Fruit fly (Drosophila melanogaster) whole organism, embryonic: ENCODE results near the gene CG11560.

Source experiments
- Ada2b ChIP-seq: fragments of 200-800 bp; sonication (Bioruptor generic); IDR thresholded peaks from 2 replicates; pipeline ENCODE4 v1.3.6; 2022; ENCODE audit warnings: missing biosample characterization, missing genetic modification characterization
- Aef1 ChIP-seq: fragments of 200-800 bp; sonication (Bioruptor generic); IDR thresholded peaks from 3 replicates; pipeline ENCODE4 v1.3.6; 2022; ENCODE audit warnings: missing biosample characterization, missing genetic modification characterization
- CG10366 ChIP-seq: fragments of 200-800 bp; sonication (Bioruptor generic); IDR thresholded peaks from 2 replicates; pipeline ENCODE4 v1.3.6; 2022; ENCODE audit warnings: missing biosample characterization, missing genetic modification characterization
- CG10979 ChIP-seq: fragments of 200-800 bp; sonication (Bioruptor generic); optimal IDR thresholded peaks from 2 replicates; lab custom pipeline; 2018; ENCODE audit warnings: missing biosample characterization, mild to moderate bottlenecking, missing genetic modification characterization, moderate library complexity
- CG14710 ChIP-seq: fragments of 200-800 bp; sonication (Bioruptor generic); optimal IDR thresholded peaks from 3 replicates; lab custom pipeline; 2019; ENCODE audit warnings: missing biosample characterization, mild to moderate bottlenecking, missing genetic modification characterization, moderate library complexity
- CG14965 ChIP-seq: fragments of 200-800 bp; sonication (Bioruptor generic); optimal IDR thresholded peaks from 2 replicates; lab custom pipeline; 2016; ENCODE audit warnings: missing biosample characterization, missing genetic modification characterization, borderline replicate concordance
- CG15601 ChIP-seq: fragments of 200-800 bp; sonication (Bioruptor generic); optimal IDR thresholded peaks from 3 replicates; lab custom pipeline; 2019; ENCODE audit warnings: missing biosample characterization, mild to moderate bottlenecking, missing genetic modification characterization, moderate library complexity
- CG17829 ChIP-seq: fragments of 200-800 bp; optimal IDR thresholded peaks from 2 replicates; lab custom pipeline; 2019; ENCODE audit warnings: missing biosample characterization, mild to moderate bottlenecking, missing genetic modification characterization, moderate library complexity
- CG1792 ChIP-seq: fragments of 200-800 bp; sonication (Bioruptor generic); optimal IDR thresholded peaks from 2 replicates; lab custom pipeline; 2016; ENCODE audit warnings: missing biosample characterization, missing genetic modification characterization
- CG30020 ChIP-seq: fragments of 200-800 bp; optimal IDR thresholded peaks from 2 replicates; lab custom pipeline; 2019; ENCODE audit warnings: missing biosample characterization, mild to moderate bottlenecking, missing genetic modification characterization, moderate library complexity
- CG30403 ChIP-seq: fragments of 200-800 bp; sonication (Bioruptor generic); optimal IDR thresholded peaks from 3 replicates; lab custom pipeline; 2016; ENCODE audit warnings: missing biosample characterization, missing genetic modification characterization
- CG32772 ChIP-seq: fragments of 200-800 bp; sonication (Bioruptor generic); IDR thresholded peaks from 2 replicates; pipeline ENCODE4 v1.3.6; 2022; ENCODE audit warnings: missing biosample characterization, missing genetic modification characterization
- CG4360 ChIP-seq: fragments of 200-800 bp; sonication (Bioruptor generic); IDR thresholded peaks from 2 replicates; pipeline ENCODE4 v1.3.6; 2022; ENCODE audit warnings: missing biosample characterization, missing genetic modification characterization
- CG6689 ChIP-seq: fragments of 200-800 bp; sonication (Bioruptor generic); IDR thresholded peaks from 2 replicates; pipeline ENCODE4 v1.3.6; 2022; ENCODE audit warnings: missing biosample characterization, missing genetic modification characterization
- CG8388 ChIP-seq: fragments of 200-800 bp; sonication (Bioruptor generic); optimal IDR thresholded peaks from 2 replicates; lab custom pipeline; 2019; ENCODE audit warnings: missing biosample characterization, mild to moderate bottlenecking, missing genetic modification characterization, moderate library complexity
- Dad ChIP-seq: fragments of 200-800 bp; sonication (Bioruptor generic); optimal IDR thresholded peaks from 3 replicates; lab custom pipeline; 2016; ENCODE audit warnings: missing biosample characterization, missing genetic modification characterization
- Drgx ChIP-seq: fragments of 200-800 bp; sonication (Bioruptor generic); IDR thresholded peaks from 2 replicates; pipeline ENCODE4 v1.3.6; 2022; ENCODE audit warnings: missing biosample characterization, missing genetic modification characterization
- E2f2 ChIP-seq: fragments of 200-800 bp; sonication (Bioruptor generic); IDR thresholded peaks from 2 replicates; pipeline ENCODE4 v1.3.6; 2022; ENCODE audit warnings: missing biosample characterization, missing genetic modification characterization
- HLH3B ChIP-seq: fragments of 200-800 bp; sonication (Bioruptor generic); IDR thresholded peaks from 2 replicates; pipeline ENCODE4 v1.3.6; 2022; ENCODE audit warnings: missing biosample characterization, missing genetic modification characterization
- Med ChIP-seq: fragments of 200-800 bp; sonication (Bioruptor generic); peaks from one replicate; lab custom pipeline; 2016; ENCODE audit warnings: missing biosample characterization, missing genetic modification characterization, mild to moderate bottlenecking, inconsistent platforms, moderate library complexity
- Meics ChIP-seq: fragments of 200-800 bp; sonication (Bioruptor generic); optimal IDR thresholded peaks from 2 replicates; lab custom pipeline; 2017; ENCODE audit warnings: missing biosample characterization, mild to moderate bottlenecking, missing genetic modification characterization
- Nf-YA ChIP-seq: fragments of 200-800 bp; sonication (Bioruptor generic); IDR thresholded peaks from 2 replicates; pipeline ENCODE4 v1.3.6; 2022; ENCODE audit warnings: missing biosample characterization, missing genetic modification characterization
- Ptx1 ChIP-seq: fragments of 200-800 bp; sonication (Bioruptor generic); IDR thresholded peaks from 2 replicates; pipeline ENCODE4 v1.3.6; 2022; ENCODE audit warnings: missing biosample characterization, missing genetic modification characterization
- Sox100B ChIP-seq: fragments of 200-800 bp; sonication (Bioruptor generic); optimal IDR thresholded peaks from 3 replicates; lab custom pipeline; 2018; ENCODE audit warnings: missing biosample characterization, mild to moderate bottlenecking, missing genetic modification characterization
- Xrp1 ChIP-seq: fragments of 200-800 bp; sonication (Bioruptor generic); IDR thresholded peaks from 2 replicates; pipeline ENCODE4 v1.3.6; 2022; ENCODE audit warnings: missing biosample characterization, missing genetic modification characterization
- ci ChIP-seq: fragments of 200-800 bp; sonication (Bioruptor generic); IDR thresholded peaks from 3 replicates; pipeline ENCODE4 v1.3.6; 2022; ENCODE audit warnings: missing biosample characterization, missing genetic modification characterization
- corto ChIP-seq: fragments of 200-800 bp; sonication (Bioruptor generic); optimal IDR thresholded peaks from 2 replicates; lab custom pipeline; 2016; ENCODE audit warnings: missing biosample characterization, mild to moderate bottlenecking, missing genetic modification characterization, moderate library complexity
- croc ChIP-seq: fragments of 200-800 bp; sonication (Bioruptor generic); conservative IDR thresholded peaks from 3 replicates; pipeline ENCODE4 v1.3.6; 2022; ENCODE audit warnings: missing biosample characterization, missing genetic modification characterization
- crol ChIP-seq: fragments of 200-800 bp; sonication (Bioruptor generic); IDR thresholded peaks from 2 replicates; pipeline ENCODE4 v1.3.6; 2022; ENCODE audit warnings: missing biosample characterization, missing genetic modification characterization
- gem ChIP-seq: fragments of 200-800 bp; sonication (Bioruptor generic); optimal IDR thresholded peaks from 2 replicates; lab custom pipeline; 2019; ENCODE audit warnings: missing biosample characterization, mild to moderate bottlenecking, missing genetic modification characterization, moderate library complexity
- hkb ChIP-seq, 2 experiments: fragments of 200-800 bp in 1 of 2; fragments of >200 bp in 1 of 2; sonication (Bioruptor generic) in 1 of 2; IDR thresholded peaks in 1 of 2; optimal IDR thresholded peaks in 1 of 2; 2 replicates each; pipeline versions ENCODE4 v1.3.6 to Lab custom; 2017 to 2022; ENCODE audit warnings: missing biosample characterization in 1 of 2, missing genetic modification characterization in 1 of 2
- lbe ChIP-seq: fragments of 200-800 bp; sonication (Bioruptor generic); optimal IDR thresholded peaks from 2 replicates; lab custom pipeline; 2016; ENCODE audit warnings: missing biosample characterization, mild to moderate bottlenecking, missing genetic modification characterization
- nerfin-1 ChIP-seq: fragments of 200-800 bp; sonication (Bioruptor generic); optimal IDR thresholded peaks from 3 replicates; lab custom pipeline; 2019; ENCODE audit warnings: missing biosample characterization, mild to moderate bottlenecking, missing genetic modification characterization, moderate library complexity
- pan ChIP-seq, 4 experiments: fragments of >200 bp in 3 of 4; fragments of 200-800 bp in 1 of 4; sonication (Bioruptor generic) in 1 of 4; optimal IDR thresholded peaks in 3 of 4; IDR thresholded peaks in 1 of 4; 2 replicates each; pipeline versions ENCODE4 v1.3.6 to Lab custom; 2017 to 2022; ENCODE audit warnings: missing biosample characterization in 2 of 4, missing genetic modification characterization in 2 of 4, mixed read lengths in 1 of 4
- phol ChIP-seq: fragments of 200-800 bp; sonication (Bioruptor generic); optimal IDR thresholded peaks from 3 replicates; lab custom pipeline; 2018; ENCODE audit warnings: missing biosample characterization, mild to moderate bottlenecking, missing genetic modification characterization, moderate library complexity
- prd ChIP-seq, 3 experiments: fragments of >200 bp in 2 of 3; fragments of 200-800 bp in 1 of 3; sonication (Bioruptor generic) in 1 of 3; optimal IDR thresholded peaks in 2 of 3; IDR thresholded peaks in 1 of 3; 2 replicates in 2 of 3; 3 replicates in 1 of 3; pipeline versions ENCODE4 v1.3.6 to Lab custom; 2017 to 2022; ENCODE audit warnings: missing biosample characterization in 1 of 3, missing genetic modification characterization in 1 of 3
- sens ChIP-seq: fragments of 200-800 bp; sonication (Bioruptor generic); peaks from one replicate; lab custom pipeline; 2016; ENCODE audit warnings: missing biosample characterization, missing genetic modification characterization
- sens-2 ChIP-seq: fragments of 200-800 bp; sonication (Bioruptor generic); IDR thresholded peaks from 2 replicates; pipeline ENCODE4 v1.3.6; 2022; ENCODE audit warnings: missing biosample characterization, missing genetic modification characterization
- sim ChIP-seq: fragments of 200-800 bp; sonication (Bioruptor generic); IDR thresholded peaks from 2 replicates; pipeline ENCODE4 v1.3.6; 2022; ENCODE audit warnings: missing biosample characterization, missing genetic modification characterization
- sisA ChIP-seq: fragments of 200-800 bp; sonication (Bioruptor generic); IDR thresholded peaks from 2 replicates; pipeline ENCODE4 v1.3.6; 2022; ENCODE audit warnings: missing biosample characterization, missing genetic modification characterization
- tgo ChIP-seq: fragments of 200-800 bp; sonication (Bioruptor generic); IDR thresholded peaks from 3 replicates; pipeline ENCODE4 v1.3.6; 2022; ENCODE audit warnings: missing biosample characterization, missing genetic modification characterization
- tin ChIP-seq: fragments of 200-800 bp; sonication (Bioruptor generic); optimal IDR thresholded peaks from 3 replicates; lab custom pipeline; 2016; ENCODE audit warnings: missing biosample characterization, missing genetic modification characterization
- vvl ChIP-seq: fragments of 200-800 bp; sonication (Bioruptor generic); IDR thresholded peaks from 2 replicates; pipeline ENCODE4 v1.3.6; 2022; ENCODE audit warnings: missing biosample characterization, missing genetic modification characterization

The CG11560 gene

DNA sequence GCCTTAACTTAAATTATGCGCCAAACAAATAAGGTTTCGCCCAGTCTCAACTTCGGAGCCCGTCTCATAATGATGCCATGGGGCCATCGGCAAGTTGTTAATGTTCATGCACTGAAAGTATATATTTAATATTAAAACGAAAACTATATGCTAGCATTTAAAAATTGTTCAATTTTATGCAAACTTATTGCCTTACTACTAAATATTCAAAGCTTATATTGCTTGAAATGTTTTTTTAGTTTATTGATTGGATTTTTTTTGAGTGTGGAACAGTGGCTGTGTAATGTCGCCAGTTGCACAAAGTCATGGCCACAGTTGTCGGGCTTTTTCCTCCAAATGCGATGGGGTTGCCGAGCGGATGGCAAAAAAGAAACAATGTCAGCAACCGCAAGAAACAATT, 5.6 kb upstream of the CG11560 start (continued):
- TF ChIP-seq Sox100B (GFP tag; lab: Kevin White, UChicago) = peak; percentile 40
- peak; percentile 9 for TF ChIP-seq CG14710
- no peak for TF ChIP-seq croc (GFP tag; lab: Robert Waterston, UW)
- no peak for TF ChIP-seq Aef1 (GFP tag; lab: Robert Waterston, UW)
- no peak for TF ChIP-seq pan (optimal IDR thresholded peaks at IDR 0.05; lab: Kevin White, UChicago)
- TF ChIP-seq pan (GFP tag; optimal IDR thresholded peaks at IDR 0.05 in 1 of 2, IDR thresholded peaks at IDR 0.05 in 1 of 2) = peak in 1 of 2 experiments; percentile 38
- TF ChIP-seq sens-2 (GFP tag; lab: Robert Waterston, UW) = 0 out of 2 replicates have a peak, but pooled peaks have one; percentile 41
- TF ChIP-seq crol (GFP tag; lab: Robert Waterston, UW) = no peak
- TF ChIP-seq Meics (GFP tag; lab: Kevin White, UChicago) = no peak
- no peak for TF ChIP-seq CG30020 (tag; lab: Kevin White, UChicago)
- no peak for TF ChIP-seq sim (GFP tag; lab: Robert Waterston, UW)
- 0 out of 2 replicates have a peak, but pooled peaks have one; percentile 14 for TF ChIP-seq CG4360 (GFP tag; lab: Robert Waterston, UW)
- peak; percentile 29; the same call in 1 of the 2 replicates for TF ChIP-seq Nf-YA (GFP tag; lab: Robert Waterston, UW)
- TF ChIP-seq gem (tag; lab: Kevin White, UChicago) = peak; percentile 33
- TF ChIP-seq CG10366 (GFP tag; lab: Robert Waterston, UW) = no peak; the same call in 1 of the 2 replicates
- no peak for TF ChIP-seq CG15601 (tag; lab: Kevin White, UChicago)
- peak; percentile 66; the same call in 2 of the 3 replicates for TF ChIP-seq ci (GFP tag; lab: Robert Waterston, UW)
- peak; percentile 33; the same call in 1 of the 2 replicates for TF ChIP-seq CG32772 (GFP tag; lab: Robert Waterston, UW)
- TF ChIP-seq Ptx1 (GFP tag; lab: Robert Waterston, UW) = 0 out of 2 replicates have a peak, but pooled peaks have one; percentile 25
- TF ChIP-seq hkb (optimal IDR thresholded peaks at IDR 0.05; lab: Kevin White, UChicago) = no peak
- TF ChIP-seq hkb (GFP tag; IDR thresholded peaks at IDR 0.05; lab: Robert Waterston, UW) = peak; percentile 64
- no peak for TF ChIP-seq CG1792 (GFP tag; lab: Kevin White, UChicago)
- TF ChIP-seq sisA (GFP tag; lab: Robert Waterston, UW) = peak; percentile 22; the same call in 1 of the 2 replicates
- peak; percentile 12 for TF ChIP-seq CG17829
- peak; percentile 51; the same call in 1 of the 2 replicates for TF ChIP-seq Ada2b (GFP tag; lab: Robert Waterston, UW)
- TF ChIP-seq Xrp1 = peak; percentile 44; the same call in 1 of the 2 replicates
- peak; percentile 9 for TF ChIP-seq CG8388 (GFP tag; lab: Kevin White, UChicago)
- TF ChIP-seq phol = peak; percentile 25
- peak; percentile 8 for TF ChIP-seq tin (GFP tag; lab: Kevin White, UChicago)
- TF ChIP-seq vvl (GFP tag; lab: Robert Waterston, UW) = peak; percentile 67
- peak; percentile 20; the same call in 1 of the 2 replicates for TF ChIP-seq HLH3B (GFP tag; lab: Robert Waterston, UW)
- TF ChIP-seq CG14965 (GFP tag; lab: Kevin White, UChicago) = no peak
- peak; percentile 25 for TF ChIP-seq corto (GFP tag; lab: Kevin White, UChicago)
- no peak for TF ChIP-seq nerfin-1 (tag; lab: Kevin White, UChicago)
- peak; percentile 86 for TF ChIP-seq Drgx
- peak; percentile 52 for TF ChIP-seq CG10979 (tag; lab: Kevin White, UChicago)
- TF ChIP-seq Dad (GFP tag; lab: Kevin White, UChicago) = no peak
- 0 out of 2 replicates have a peak, but pooled peaks have one; percentile 32 for TF ChIP-seq CG6689 (GFP tag; lab: Robert Waterston, UW)
- peak; percentile 30; the same call in 1 of the 3 replicates for TF ChIP-seq tgo (GFP tag; lab: Robert Waterston, UW)
- TF ChIP-seq CG30403 = peak; percentile 5
- TF ChIP-seq lbe (GFP tag; lab: Kevin White, UChicago) = peak; percentile 34
- TF ChIP-seq Med = peak; percentile 46
- TF ChIP-seq E2f2 = 0 out of 2 replicates have a peak, but pooled peaks have one; percentile 29
- TF ChIP-seq sens (GFP tag; lab: Kevin White, UChicago) = peak; percentile 73
- TF ChIP-seq prd (optimal IDR thresholded peaks at IDR 0.05; lab: Kevin White, UChicago) = no peak
- TF ChIP-seq prd (GFP tag; IDR thresholded peaks at IDR 0.05; lab: Robert Waterston, UW) = peak; percentile 39; the same call in 2 of the 3 replicates
